Fruit fly (Drosophila melanogaster): Measurements from ENCODE around the gene BBS5.

- TF ChIP-seq insv (optimal IDR thresholded peaks at IDR 0.05) (no peak), psq (optimal IDR thresholded peaks at IDR 0.05) (no peak), Sin3A (optimal IDR thresholded peaks at IDR 0.05) (no peak), ttk (optimal IDR thresholded peaks at IDR 0.05) (no peak)
Observed at dm6 chr3R:4853504-4853903, 37.4 kb downstream of the BBS5 start.

All from Kc167 (cell line).